Fruit fly (Drosophila melanogaster) whole organism, pupa: ENCODE measurements around the gene CG9886.
A peak's percentile ranks its signal among the peaks of the same experiment; 100 is the strongest.

Experiments
- CG12605 ChIP-seq: fragments of 200-800 bp; sonication (Bioruptor generic); IDR thresholded peaks from 2 replicates; pipeline ENCODE4 v1.3.6; 2022; ENCODE audit warnings: missing biosample characterization, missing genetic modification characterization
- CG15710 ChIP-seq: fragments of 200-800 bp; sonication (Bioruptor generic); optimal IDR thresholded peaks from 2 replicates; lab custom pipeline; 2018; ENCODE audit warnings: missing biosample characterization, mild to moderate bottlenecking, missing genetic modification characterization, moderate library complexity
- CG17806 ChIP-seq: fragments of 200-800 bp; sonication (Bioruptor generic); optimal IDR thresholded peaks from 2 replicates; lab custom pipeline; 2018; ENCODE audit warnings: missing biosample characterization, mild to moderate bottlenecking, missing genetic modification characterization, moderate library complexity
- CG32121 ChIP-seq: fragments of 200-800 bp; sonication (Bioruptor generic); IDR thresholded peaks from 2 replicates; pipeline ENCODE4 v1.3.6; 2022; ENCODE audit warnings: missing biosample characterization, missing genetic modification characterization
- CG34367 ChIP-seq: fragments of 200-800 bp; sonication (Bioruptor generic); optimal IDR thresholded peaks from 2 replicates; lab custom pipeline; 2018; ENCODE audit warnings: missing biosample characterization, mild to moderate bottlenecking, missing genetic modification characterization
- CG8301 ChIP-seq: fragments of 200-800 bp; sonication (Bioruptor generic); optimal IDR thresholded peaks from 2 replicates; lab custom pipeline; 2018; ENCODE audit warnings: missing biosample characterization, mild to moderate bottlenecking, missing genetic modification characterization
- CG9948 ChIP-seq: fragments of 200-800 bp; sonication (Bioruptor generic); optimal IDR thresholded peaks from 2 replicates; lab custom pipeline; 2018; ENCODE audit warnings: missing biosample characterization, mild to moderate bottlenecking, missing genetic modification characterization, moderate library complexity
- EcR ChIP-seq: fragments of 200-800 bp; sonication (Bioruptor generic); optimal IDR thresholded peaks from 3 replicates; lab custom pipeline; 2019; ENCODE audit warnings: missing biosample characterization, missing genetic modification characterization, mild to moderate bottlenecking, moderate library complexity, missing genetic modification reagents
- Ets98B ChIP-seq: fragments of 200-800 bp; sonication (Bioruptor generic); IDR thresholded peaks from 2 replicates; pipeline ENCODE4 v1.3.6; 2022; ENCODE audit warnings: missing biosample characterization, missing genetic modification characterization
- Pif1A ChIP-seq: fragments of 200-800 bp; sonication (Bioruptor generic); optimal IDR thresholded peaks from 3 replicates; lab custom pipeline; 2016; ENCODE audit warnings: missing biosample characterization, missing genetic modification characterization
- Pif1B ChIP-seq: fragments of 200-800 bp; sonication (Bioruptor generic); optimal IDR thresholded peaks from 3 replicates; lab custom pipeline; 2016; ENCODE audit warnings: missing biosample characterization, missing genetic modification characterization
- fd96Ca ChIP-seq: fragments of 200-800 bp; sonication (Bioruptor generic); IDR thresholded peaks from 3 replicates; pipeline ENCODE4 v1.3.6; 2022; ENCODE audit warnings: missing biosample characterization, missing genetic modification characterization
- gl ChIP-seq: fragments of 200-800 bp; sonication (Bioruptor generic); optimal IDR thresholded peaks from 2 replicates; lab custom pipeline; 2018; ENCODE audit warnings: missing biosample characterization, mild to moderate bottlenecking, missing genetic modification characterization
- rn ChIP-seq: fragments of 200-800 bp; sonication (Bioruptor generic); IDR thresholded peaks from 2 replicates; pipeline ENCODE4 v1.3.6; 2022; ENCODE audit warnings: missing biosample characterization, missing genetic modification characterization

dm6 chr2L:2375655-2376417, 44.8 kb upstream of the CG9886 start, which contains the start of gene Atxn7:
- TF ChIP-seq fd96Ca (GFP tag; lab: Robert Waterston, UW): peak; percentile 59; the same call in 2 of the 3 replicates
- peak; percentile 1 for TF ChIP-seq CG17806 (tag; lab: Kevin White, UChicago)
- peak; percentile 4 for TF ChIP-seq CG8301 (tag; lab: Kevin White, UChicago)
- TF ChIP-seq Ets98B (GFP tag; lab: Robert Waterston, UW): peak; percentile 60
- peak; percentile 66; the same call in 1 of the 2 replicates for TF ChIP-seq CG32121 (GFP tag; lab: Robert Waterston, UW)
- peak; percentile 67 for TF ChIP-seq Pif1A (GFP tag; lab: Kevin White, UChicago)
- TF ChIP-seq CG12605 (GFP tag; lab: Robert Waterston, UW): peak; percentile 84
- no peak for TF ChIP-seq gl (tag; lab: Kevin White, UChicago)
- TF ChIP-seq rn (GFP tag; lab: Robert Waterston, UW): no peak
- peak; percentile 65 for TF ChIP-seq CG34367 (tag; lab: Kevin White, UChicago)
- no peak for TF ChIP-seq EcR
- peak; percentile 2 for TF ChIP-seq Pif1B
- no peak for TF ChIP-seq CG9948 (tag; lab: Kevin White, UChicago)
- TF ChIP-seq CG15710 (tag; lab: Kevin White, UChicago): peak; percentile 43
